Worm (Caenorhabditis elegans) whole organism, dauer: ENCODE results near the gene fbxb-20.

ENCODE experiments used
- unc-62 ChIP-seq: sonication (generic microtip); optimal IDR thresholded peaks from 2 replicates; lab custom pipeline; 2017; ENCODE audit warnings: missing biosample characterization, missing genetic modification reagents, missing genetic modification characterization

fbxb-20 gene

DNA sequence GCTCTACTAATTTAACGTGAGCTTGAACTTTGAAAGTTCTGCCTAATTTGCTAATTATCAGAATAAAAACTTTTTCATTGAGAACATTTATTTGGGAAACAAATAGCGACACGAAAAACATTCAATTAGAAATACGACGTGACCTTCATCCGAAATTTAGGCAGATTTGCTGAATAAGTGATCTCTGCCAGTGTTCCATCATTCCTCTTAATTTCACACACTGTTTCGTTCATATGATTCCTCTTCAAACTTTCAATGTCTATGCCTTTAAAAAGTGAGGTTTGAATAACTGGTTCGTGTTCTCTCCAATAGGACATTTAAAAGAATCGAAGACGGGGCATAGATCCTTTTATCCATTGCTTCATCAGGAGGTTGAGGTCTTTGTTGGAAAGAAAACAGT lies at the start of gene fbxb-20:
Gene fbxb-20, minus strand, starts transcription at position 101 of the 400 bp plus-strand sequence.
- no peak for TF ChIP-seq unc-62 (GFP tag; lab: Kevin White, UChicago)

DNA sequence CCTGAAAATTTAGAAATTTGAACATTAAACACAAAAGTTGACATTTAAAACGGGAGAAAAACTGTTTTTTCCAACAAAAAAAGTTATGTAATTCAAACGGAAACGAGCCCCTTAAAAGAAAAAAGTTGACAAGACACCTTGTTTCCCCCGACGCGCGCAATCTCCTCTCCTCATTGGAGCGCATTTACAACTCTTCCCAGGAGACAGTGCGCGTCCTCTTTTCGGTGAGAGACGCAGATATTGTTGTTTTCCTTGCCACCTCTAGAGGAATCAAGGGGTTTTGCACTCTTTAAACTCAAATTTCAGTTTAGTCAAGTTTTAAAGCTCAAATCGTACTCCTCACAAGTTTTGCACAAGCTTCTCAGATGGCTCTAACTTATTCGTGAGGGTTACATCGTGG lies 45.5 kb upstream of the fbxb-20 start, which contains the start of gene F58E1.13:
Gene F58E1.13, minus strand, starts transcription at position 12 of the 400 bp plus-strand sequence.
- no peak for TF ChIP-seq unc-62 (GFP tag; lab: Kevin White, UChicago)

DNA sequence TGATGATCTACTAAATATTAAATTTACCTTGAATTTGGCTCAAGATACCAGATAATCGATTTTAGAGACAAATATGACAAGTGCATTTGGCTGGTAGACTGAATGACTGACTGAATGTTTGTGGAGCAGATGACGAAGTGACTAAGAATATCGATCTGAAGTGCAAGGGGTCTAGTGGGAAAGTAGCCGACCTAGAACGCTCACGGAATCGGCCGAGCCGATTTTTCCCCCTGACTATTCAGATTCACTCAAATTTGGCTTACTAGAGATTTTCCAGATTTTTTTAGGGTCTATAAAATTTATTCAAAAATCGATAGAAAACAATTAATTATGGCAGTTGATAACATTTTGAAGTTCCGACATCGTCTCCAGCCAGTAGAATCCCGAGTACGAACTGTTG lies 44.1 kb upstream of the fbxb-20 start, which contains the start of gene fbxc-26:
Gene fbxc-26, minus strand, starts transcription at position 101 of the 400 bp plus-strand sequence.
- TF ChIP-seq unc-62 (GFP tag; lab: Kevin White, UChicago) = no peak

DNA sequence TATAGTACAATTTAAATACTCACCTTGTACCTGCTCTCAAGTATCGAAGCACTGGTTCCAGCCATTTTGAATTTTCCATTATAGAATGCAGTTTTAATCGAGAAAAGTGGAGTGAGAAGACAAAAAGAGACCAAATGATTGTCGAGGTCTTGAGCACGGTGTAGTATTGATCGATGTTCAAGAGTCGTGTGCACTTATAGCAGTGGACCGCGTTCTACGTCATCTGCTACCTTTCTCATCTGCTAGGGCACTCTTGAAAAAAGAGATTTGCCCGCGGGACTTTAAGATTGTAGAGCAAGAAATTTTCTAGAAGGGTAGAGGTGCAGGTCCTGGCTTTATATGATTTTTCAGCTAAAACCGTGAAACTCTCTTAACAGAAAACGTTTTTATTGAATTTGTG lies 42.4 kb upstream of the fbxb-20 start, which contains the start of gene fbxc-21:
Gene fbxc-21, minus strand, starts transcription at position 101 of the 400 bp plus-strand sequence.
- TF ChIP-seq unc-62 (GFP tag; lab: Kevin White, UChicago) = no peak

DNA sequence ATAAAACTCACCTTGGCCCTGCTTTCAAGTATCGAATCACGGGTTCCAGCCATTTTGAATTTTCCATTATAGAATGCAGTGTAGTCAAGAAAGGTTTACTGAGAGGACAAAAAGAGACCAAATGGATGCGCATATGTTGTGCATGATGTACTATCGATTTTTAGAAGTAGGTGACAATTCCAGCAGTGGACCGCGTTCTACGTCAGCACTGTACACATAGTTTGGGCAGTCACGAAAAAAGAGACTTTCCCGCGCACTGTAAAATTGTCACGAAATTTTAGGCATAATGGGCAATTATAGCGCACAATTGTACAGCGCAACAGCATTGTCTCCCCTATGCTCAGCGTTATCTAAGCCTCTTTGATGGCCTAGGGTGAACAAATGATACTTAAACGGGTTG lies 40.6 kb upstream of the fbxb-20 start, which contains the start of gene fbxc-22:
Gene fbxc-22, minus strand, starts transcription at position 101 of the 400 bp plus-strand sequence.
- TF ChIP-seq unc-62 (GFP tag; lab: Kevin White, UChicago) = no peak

DNA sequence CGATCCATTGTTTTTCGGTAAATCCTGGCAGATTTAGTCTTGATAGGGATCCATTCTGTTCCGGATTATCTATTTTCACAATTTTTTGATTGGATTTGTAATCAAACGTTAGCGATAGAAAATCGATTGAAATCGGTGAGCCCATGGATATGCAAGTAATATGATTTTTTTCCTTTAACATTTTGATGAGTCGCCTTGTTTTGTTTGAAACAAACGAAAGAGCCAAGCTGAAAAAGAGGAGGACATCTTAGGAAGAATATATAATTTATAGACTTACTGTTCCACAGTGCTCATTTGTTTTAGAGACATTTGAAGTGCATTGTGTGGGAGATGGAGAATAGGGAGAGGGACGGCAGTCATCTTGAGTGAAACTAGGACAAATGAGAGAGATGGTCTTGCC lies 38.4 kb upstream of the fbxb-20 start, which contains the start of the genes fbxb-18 and fbxb-19:
Gene fbxb-18, minus strand, starts transcription at position 101 of the 400 bp plus-strand sequence.
Gene fbxb-19, minus strand, starts transcription at position 369 of the 400 bp plus-strand sequence.
- no peak for TF ChIP-seq unc-62 (GFP tag; lab: Kevin White, UChicago)

DNA sequence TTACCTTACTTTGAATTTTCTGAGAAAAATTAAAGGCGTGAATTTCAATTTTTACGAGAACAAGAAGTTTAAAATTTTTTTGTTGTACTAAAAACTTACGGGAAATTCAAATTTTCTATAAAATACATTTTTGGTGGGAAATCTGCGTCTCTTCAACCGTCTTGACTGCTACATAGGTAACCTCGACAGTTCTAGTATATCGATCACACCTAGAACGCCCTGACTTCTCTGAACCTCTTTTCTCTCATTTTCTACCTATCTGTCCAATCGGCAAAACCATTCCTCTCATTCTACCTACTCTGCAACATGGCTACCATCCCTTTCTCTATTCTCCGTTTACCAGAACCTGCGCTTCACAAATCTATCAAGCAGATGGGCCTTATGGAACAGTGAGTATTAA lies 33.3 kb upstream of the fbxb-20 start, which contains the start of gene fbxb-25:
Gene fbxb-25, plus strand, starts transcription at position 301 of the 400 bp plus-strand sequence.
- no peak for TF ChIP-seq unc-62 (GFP tag; lab: Kevin White, UChicago)

DNA sequence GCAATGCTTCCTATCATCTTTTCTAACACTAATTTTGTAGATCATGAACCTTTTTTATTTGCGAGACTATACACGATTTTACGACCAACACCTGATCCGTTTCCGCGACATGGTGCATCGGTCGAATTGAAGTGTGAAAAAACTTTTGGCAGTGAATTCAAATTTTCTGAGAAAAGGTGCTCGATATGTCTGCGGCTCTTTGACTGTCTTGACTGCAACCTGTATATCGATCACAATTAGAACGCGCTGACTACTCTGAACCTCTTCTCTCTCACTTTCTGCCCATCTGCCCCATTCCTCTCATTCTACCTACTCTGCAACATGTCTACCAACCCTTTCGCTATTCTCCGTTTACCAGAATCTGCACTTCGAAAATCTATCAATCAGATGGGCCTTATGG lies 31.8 kb upstream of the fbxb-20 start, which contains the start of gene fbxb-26:
Gene fbxb-26, plus strand, starts transcription at position 301 of the 400 bp plus-strand sequence.
- no peak for TF ChIP-seq unc-62 (GFP tag; lab: Kevin White, UChicago)

DNA sequence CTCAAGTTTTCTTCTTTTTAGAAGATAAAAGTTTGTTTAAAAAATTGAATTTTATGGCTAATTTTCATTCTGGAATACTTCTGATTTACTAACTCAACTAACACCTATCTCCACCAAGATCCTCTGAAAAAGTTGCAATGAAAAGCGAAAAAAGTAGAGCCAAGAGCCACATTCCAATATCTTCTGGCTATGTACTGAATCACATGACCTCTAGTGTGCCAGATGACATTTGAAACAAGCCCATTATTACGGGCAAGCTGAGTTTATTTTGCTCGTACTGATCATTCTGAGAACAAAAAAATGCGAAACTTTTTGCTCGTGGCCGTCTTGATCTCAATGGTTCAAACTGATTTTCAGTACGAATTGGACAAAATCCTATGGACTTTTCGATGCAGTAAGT lies 28.7 kb upstream of the fbxb-20 start, which contains the start of gene irld-36:
Gene irld-36, plus strand, starts transcription at position 301 of the 400 bp plus-strand sequence.
- TF ChIP-seq unc-62 (GFP tag; lab: Kevin White, UChicago) = no peak

DNA sequence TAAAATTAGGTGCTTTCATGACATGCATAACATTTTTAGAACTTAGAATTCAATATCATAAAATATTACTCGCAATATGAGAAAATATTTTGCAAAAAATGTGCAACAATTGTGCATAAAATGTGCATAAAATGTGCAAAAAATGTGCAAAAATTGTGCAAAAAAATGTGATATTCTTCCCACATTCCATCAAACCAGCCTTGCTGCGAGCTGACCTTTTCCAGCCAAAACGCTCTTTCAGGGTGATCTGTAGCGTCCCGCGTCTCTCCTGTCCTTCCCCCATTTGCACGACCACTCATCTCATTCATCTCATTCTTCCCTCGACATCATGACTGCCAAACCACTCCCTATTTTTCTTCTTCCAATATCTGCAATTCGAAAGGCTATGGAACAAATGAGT lies 25.7 kb upstream of the fbxb-20 start, which contains the start of gene fbxb-17:
Gene fbxb-17, plus strand, starts transcription at position 301 of the 400 bp plus-strand sequence.
- TF ChIP-seq unc-62 (GFP tag; lab: Kevin White, UChicago) = no peak

DNA sequence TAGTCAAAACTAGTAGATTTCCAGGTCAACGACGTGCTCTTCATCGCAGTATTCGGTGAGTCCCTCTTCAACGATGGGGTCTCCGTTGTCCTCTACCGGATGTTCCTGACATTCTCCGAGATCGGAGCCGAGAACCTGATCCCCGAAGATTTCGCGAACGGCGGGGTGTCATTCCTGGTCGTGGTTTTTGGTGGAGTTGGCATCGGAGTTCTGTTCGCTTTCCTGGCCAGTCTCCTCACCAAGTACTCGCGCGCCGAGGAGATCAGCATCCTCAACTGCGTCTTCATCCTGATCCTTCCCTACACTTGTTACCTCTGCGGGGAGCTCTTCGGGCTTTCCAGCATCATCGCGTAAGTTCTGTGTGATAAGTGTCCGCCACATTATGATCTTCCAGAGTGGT lies 22.3 kb upstream of the fbxb-20 start:
- TF ChIP-seq unc-62 (GFP tag; lab: Kevin White, UChicago) = no peak

DNA sequence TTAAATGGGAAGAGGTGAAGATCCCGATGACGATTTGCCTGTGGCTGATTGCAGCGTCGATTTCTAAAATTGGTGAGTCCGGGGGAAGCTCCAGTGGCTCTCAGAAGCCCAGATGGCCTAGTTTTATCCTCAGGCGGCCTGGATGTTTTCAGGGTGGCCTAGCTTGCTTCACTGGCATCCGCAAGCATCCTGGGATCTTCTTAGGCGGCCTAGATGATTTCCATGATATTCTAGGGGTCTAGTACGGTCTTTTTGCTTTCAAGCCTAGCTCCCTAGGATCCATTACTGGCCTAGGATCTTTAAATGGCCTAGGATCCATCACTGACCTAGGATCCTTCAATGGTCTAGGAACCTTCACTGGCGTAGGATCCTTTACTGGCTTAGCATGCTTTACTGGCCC lies 20.6 kb upstream of the fbxb-20 start:
- TF ChIP-seq unc-62 (GFP tag; lab: Kevin White, UChicago) = no peak

DNA sequence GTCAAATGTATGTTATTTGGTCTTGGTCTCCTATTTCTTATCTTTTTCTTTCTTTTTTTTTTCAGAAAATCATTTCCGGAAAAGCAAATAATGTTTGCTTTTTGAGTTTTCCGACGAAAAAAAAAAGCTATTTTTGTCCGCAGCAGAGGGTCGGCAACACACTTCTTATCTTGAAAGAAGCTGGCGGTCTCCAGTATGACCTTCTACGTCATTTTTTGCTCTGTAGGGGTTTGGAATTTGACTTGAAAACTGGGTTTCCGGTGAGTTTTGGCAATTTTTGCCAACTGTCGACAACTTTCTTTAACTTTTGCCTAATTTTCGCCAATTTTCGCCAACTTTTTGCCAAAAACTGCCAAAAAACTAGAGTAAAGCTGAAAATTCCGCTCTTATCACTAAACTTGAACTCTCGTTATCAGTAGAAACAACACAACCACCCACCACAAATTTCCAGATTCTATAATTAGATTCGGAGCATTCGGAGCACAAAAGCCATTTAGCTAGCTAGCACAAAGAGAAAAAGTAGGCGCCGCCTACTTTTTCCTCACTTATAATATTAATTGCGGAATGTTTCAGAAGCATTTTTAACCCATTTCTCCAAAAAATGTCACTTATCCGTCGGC lies 20.0 kb upstream of the fbxb-20 start, which contains the start of gene nhx-6:
Gene nhx-6, plus strand, starts transcription at position 570 of the 620 bp plus-strand sequence.
- no peak for TF ChIP-seq unc-62 (GFP tag; lab: Kevin White, UChicago)

DNA sequence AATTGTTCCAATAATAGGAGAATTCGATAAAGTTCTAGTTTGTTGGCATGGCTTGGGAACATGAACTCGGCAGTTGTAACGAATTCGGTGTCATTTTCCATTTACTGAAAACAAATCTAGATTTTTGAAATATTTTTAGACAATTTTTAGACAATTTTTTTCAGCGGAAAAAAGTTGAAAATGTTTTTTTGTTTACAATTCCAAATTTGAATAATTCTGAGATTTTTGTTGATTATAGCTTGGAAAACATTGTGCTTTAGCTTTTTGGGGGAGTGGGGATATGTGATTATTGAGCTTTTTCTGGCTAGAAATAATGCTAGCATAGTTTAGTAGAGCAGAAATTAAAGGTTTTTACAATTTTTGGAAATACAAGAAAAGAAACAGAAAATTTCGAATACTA lies 18.5 kb upstream of the fbxb-20 start, which contains the start of gene srw-97:
Gene srw-97, minus strand, starts transcription at position 101 of the 400 bp plus-strand sequence.
- TF ChIP-seq unc-62 (GFP tag; lab: Kevin White, UChicago) = no peak

DNA sequence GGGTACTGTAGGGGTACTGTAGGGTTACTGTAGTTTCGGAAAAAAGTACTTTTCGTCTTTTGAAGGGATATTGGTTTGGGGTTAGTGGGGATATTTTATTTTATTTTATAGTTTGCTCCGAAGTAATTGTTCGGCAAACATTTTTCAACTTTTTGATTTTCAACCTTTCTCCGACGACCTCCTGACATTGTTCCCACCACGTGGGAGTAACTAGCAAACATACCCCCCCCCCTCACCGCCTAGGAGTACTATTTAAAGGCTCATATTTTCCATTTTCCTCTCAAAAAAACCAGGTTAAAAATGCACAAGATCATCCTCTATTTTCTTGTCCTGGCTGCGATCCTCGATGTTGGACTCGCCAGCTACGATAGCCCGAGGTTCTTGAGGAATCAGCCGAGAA lies 15.6 kb upstream of the fbxb-20 start, which contains the start of gene srlf-29:
Gene srlf-29, plus strand, starts transcription at position 301 of the 400 bp plus-strand sequence.
- TF ChIP-seq unc-62 (GFP tag; lab: Kevin White, UChicago) = no peak

DNA sequence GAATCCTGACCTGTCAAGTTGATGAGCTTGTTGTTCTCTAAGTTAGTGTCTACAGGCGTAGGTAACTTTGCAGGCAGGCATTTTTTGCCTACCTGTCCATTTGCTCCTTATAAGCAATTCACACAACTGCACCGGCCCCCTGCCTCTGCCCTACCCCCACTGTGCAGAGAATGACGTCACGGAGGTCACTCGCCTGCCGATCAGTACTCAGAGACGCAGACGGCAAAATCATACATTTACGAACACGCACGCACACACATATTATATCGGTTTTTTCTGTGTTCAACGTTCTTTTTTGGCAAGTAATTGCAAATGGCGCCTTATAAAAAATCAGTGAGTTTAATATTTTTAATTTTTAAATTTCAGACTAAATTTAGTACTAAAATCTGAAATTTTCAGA lies 13.1 kb upstream of the fbxb-20 start, which contains the start of gene duxl-1:
Gene duxl-1, plus strand, starts transcription at position 184 of the 400 bp plus-strand sequence.
- no peak for TF ChIP-seq unc-62 (GFP tag; lab: Kevin White, UChicago)
